Fruit fly (Drosophila melanogaster) S2 (cell line): Measurements from ENCODE around the gene Nprl3.
A peak's percentile ranks its signal among the peaks of the same experiment; 100 is the strongest.

Experiments used
- CG8478 ChIP-seq: fragments of >200 bp; optimal IDR thresholded peaks from 2 replicates; lab custom pipeline; 2018
- CTCF ChIP-seq, 2 experiments: fragments of >200 bp; optimal IDR thresholded peaks; 2 replicates each; lab custom pipeline; 2018

- TF ChIP-seq CTCF (optimal IDR thresholded peaks at IDR 0.05; lab: Kevin White, UChicago) = peak; percentile 41 to 49
- no peak for TF ChIP-seq CG8478 (lab: Kevin White, UChicago)
Measured at dm6 chr3L:14028485-14029384, 27.1 kb upstream of the Nprl3 start, which contains the start of gene Ptip.
